Worm (Caenorhabditis elegans) whole organism, L1 larva: Measurements from ENCODE around the gene mfsd-12.

Experiments used
- C16A3.4 ChIP-seq: fragments of 150-350 bp; optimal IDR thresholded peaks from 2 replicates; lab custom pipeline; 2014; ENCODE audit warnings: missing biosample characterization, missing genetic modification characterization
- C34B4.2 ChIP-seq: sonication (generic microtip); optimal IDR thresholded peaks from 2 replicates; lab custom pipeline; 2017; ENCODE audit warnings: mild to moderate bottlenecking, missing genetic modification characterization, missing compliant biosample characterization
- aha-1 ChIP-seq: fragments of 150-350 bp; optimal IDR thresholded peaks from 2 replicates; lab custom pipeline; 2014; ENCODE audit warnings: missing biosample characterization, missing genetic modification characterization
- ceh-8 ChIP-seq: fragments of 200-800 bp; sonication (Bioruptor generic); optimal IDR thresholded peaks from 2 replicates; lab custom pipeline; 2018; ENCODE audit warnings: mild to moderate bottlenecking, missing genetic modification characterization, moderate library complexity, missing compliant biosample characterization
- ceh-82 ChIP-seq, 3 experiments: fragments of 150-350 bp in 1 of 3; sonication (generic microtip) in 2 of 3; optimal IDR thresholded peaks; 2 replicates each; lab custom pipeline; 2014 to 2017; ENCODE audit warnings: missing biosample characterization in 3 of 3, missing genetic modification characterization in 3 of 3
- dsc-1 ChIP-seq: sonication (generic microtip); optimal IDR thresholded peaks from 2 replicates; lab custom pipeline; 2016; ENCODE audit warnings: mild to moderate bottlenecking, missing genetic modification characterization, missing compliant biosample characterization
- efl-1 ChIP-seq, 4 experiments: fragments of 150-350 bp; optimal IDR thresholded peaks in 3 of 4; peaks in 1 of 4; 1 replicate in 1 of 4; 2 replicates in 3 of 4; lab custom pipeline; 2014; ENCODE audit warnings: missing biosample characterization in 2 of 4, missing genetic modification characterization in 2 of 4, missing genetic modification reagents in 2 of 4
- efl-3 ChIP-seq: fragments of 200-800 bp; sonication (Bioruptor generic); optimal IDR thresholded peaks from 2 replicates; lab custom pipeline; 2018; ENCODE audit warnings: mild to moderate bottlenecking, missing genetic modification characterization, missing compliant biosample characterization
- egl-13 ChIP-seq: sonication (generic microtip); optimal IDR thresholded peaks from 2 replicates; lab custom pipeline; 2016; ENCODE audit warnings: missing genotype, missing genetic modification reagents, missing genetic modification characterization, missing compliant biosample characterization
- egl-27 ChIP-seq, 2 experiments: fragments of 150-350 bp in 1 of 2; sonication (generic microtip); optimal IDR thresholded peaks; 3 replicates each; lab custom pipeline; 2017 to 2018; ENCODE audit warnings: missing biosample characterization in 2 of 2, missing genetic modification characterization in 2 of 2, missing genetic modification reagents in 2 of 2
- elt-2 ChIP-seq: sonication (generic microtip); optimal IDR thresholded peaks from 2 replicates; lab custom pipeline; 2016; ENCODE audit warnings: missing genetic modification characterization, mild to moderate bottlenecking, inconsistent platforms, missing compliant biosample characterization, missing genetic modification reagents
- fkh-4 ChIP-seq: sonication (generic microtip); optimal IDR thresholded peaks from 2 replicates; lab custom pipeline; 2016; ENCODE audit warnings: missing compliant biosample characterization, missing genetic modification characterization, borderline replicate concordance
- hlh-4 ChIP-seq: sonication (generic microtip); optimal IDR thresholded peaks from 2 replicates; lab custom pipeline; 2016; ENCODE audit warnings: mild to moderate bottlenecking, missing genetic modification characterization, missing compliant biosample characterization
- hpl-2 ChIP-seq: fragments of 150-350 bp; optimal IDR thresholded peaks from 2 replicates; lab custom pipeline; 2014; ENCODE audit warnings: missing biosample characterization, missing genetic modification reagents, missing genetic modification characterization
- irx-1 ChIP-seq: sonication (generic microtip); optimal IDR thresholded peaks from 2 replicates; lab custom pipeline; 2016; ENCODE audit warnings: missing genetic modification characterization, missing compliant biosample characterization
- isw-1 ChIP-seq: fragments of 200-800 bp; sonication (Bioruptor generic); IDR thresholded peaks from 2 replicates; pipeline ENCODE4 v1.3.6; 2022; ENCODE audit warnings: missing genetic modification characterization, missing compliant biosample characterization
- jun-1 ChIP-seq: fragments of 150-350 bp; optimal IDR thresholded peaks from 2 replicates; lab custom pipeline; 2014; ENCODE audit warnings: missing biosample characterization, missing genetic modification reagents, missing genetic modification characterization
- lin-35 ChIP-seq, 2 experiments: fragments of 150-350 bp; optimal IDR thresholded peaks; 2 replicates each; lab custom pipeline; 2014; ENCODE audit warnings: missing biosample characterization in 2 of 2, missing genetic modification characterization in 2 of 2, missing genetic modification reagents in 2 of 2
- lsy-2 ChIP-seq, 2 experiments: fragments of 150-350 bp; optimal IDR thresholded peaks; 2 replicates each; lab custom pipeline; 2014; ENCODE audit warnings: missing biosample characterization in 2 of 2, missing genetic modification characterization in 2 of 2
- mab-9 ChIP-seq: fragments of 200-800 bp; sonication (Bioruptor generic); IDR thresholded peaks from 2 replicates; pipeline ENCODE4 v1.3.6; 2022; ENCODE audit warnings: missing genetic modification reagents, missing genetic modification characterization, missing compliant biosample characterization
- mdl-1 ChIP-seq, 2 experiments: fragments of 150-350 bp; optimal IDR thresholded peaks; 2 replicates each; lab custom pipeline; 2014 to 2017; ENCODE audit warnings: missing biosample characterization in 2 of 2, missing genetic modification characterization in 2 of 2, inconsistent platforms in 1 of 2
- nhr-20 ChIP-seq: sonication (generic microtip); optimal IDR thresholded peaks from 2 replicates; lab custom pipeline; 2016; ENCODE audit warnings: mild to moderate bottlenecking, missing genetic modification characterization, missing compliant biosample characterization
- nhr-28 ChIP-seq: fragments of 150-350 bp; optimal IDR thresholded peaks from 2 replicates; lab custom pipeline; 2014; ENCODE audit warnings: missing biosample characterization, missing genetic modification characterization
- nhr-47 ChIP-seq: sonication (generic microtip); optimal IDR thresholded peaks from 2 replicates; lab custom pipeline; 2016; ENCODE audit warnings: mild to moderate bottlenecking, missing genetic modification characterization, moderate library complexity, missing compliant biosample characterization
- nhr-71 ChIP-seq: sonication (generic microtip); optimal IDR thresholded peaks from 2 replicates; lab custom pipeline; 2016; ENCODE audit warnings: mild to moderate bottlenecking, missing genetic modification characterization, moderate library complexity, missing compliant biosample characterization
- nhr-85 ChIP-seq: sonication (generic microtip); peaks from one replicate; lab custom pipeline; 2016; ENCODE audit warnings: missing genetic modification characterization, inconsistent platforms, missing compliant biosample characterization
- pag-3 ChIP-seq: sonication (generic microtip); optimal IDR thresholded peaks from 2 replicates; lab custom pipeline; 2017; ENCODE audit warnings: missing genetic modification characterization, mild to moderate bottlenecking, missing compliant biosample characterization, antibody characterized with exemption, borderline replicate concordance; ENCODE audit not compliant: insufficient read depth
- pax-3 ChIP-seq: fragments of 200-800 bp; sonication (Bioruptor generic); optimal IDR thresholded peaks from 2 replicates; lab custom pipeline; 2018; ENCODE audit warnings: mild to moderate bottlenecking, missing genetic modification characterization, moderate library complexity, missing compliant biosample characterization
- pqm-1 ChIP-seq: sonication (generic microtip); optimal IDR thresholded peaks from 3 replicates; lab custom pipeline; 2017; ENCODE audit warnings: missing biosample characterization, missing genetic modification characterization
- snu-23 ChIP-seq: sonication (generic microtip); optimal IDR thresholded peaks from 2 replicates; lab custom pipeline; 2016; ENCODE audit warnings: missing genetic modification characterization, missing compliant biosample characterization
- sox-4 ChIP-seq: sonication (generic microtip); optimal IDR thresholded peaks from 2 replicates; lab custom pipeline; 2016; ENCODE audit warnings: missing genetic modification characterization, missing compliant biosample characterization
- sptf-1 ChIP-seq: fragments of 150-350 bp; optimal IDR thresholded peaks from 2 replicates; lab custom pipeline; 2014; ENCODE audit warnings: missing biosample characterization, missing genetic modification characterization
- sup-37 ChIP-seq: fragments of 200-800 bp; sonication (Bioruptor generic); optimal IDR thresholded peaks from 2 replicates; lab custom pipeline; 2018; ENCODE audit warnings: mild to moderate bottlenecking, missing genetic modification characterization, missing compliant biosample characterization
- unc-62 ChIP-seq: fragments of 150-350 bp; optimal IDR thresholded peaks from 2 replicates; lab custom pipeline; 2014; ENCODE audit warnings: missing biosample characterization, missing genetic modification reagents, missing genetic modification characterization
- unc-98 ChIP-seq: fragments of 200-800 bp; sonication (Bioruptor generic); IDR thresholded peaks from 2 replicates; pipeline ENCODE4 v1.3.6; 2022; ENCODE audit warnings: missing genetic modification characterization, missing compliant biosample characterization
- xbp-1 ChIP-seq: sonication (generic microtip); optimal IDR thresholded peaks from 2 replicates; lab custom pipeline; 2016; ENCODE audit warnings: missing genetic modification characterization, missing compliant biosample characterization
- zag-1 ChIP-seq: fragments of 150-350 bp; optimal IDR thresholded peaks from 2 replicates; lab custom pipeline; 2014; ENCODE audit warnings: missing biosample characterization, missing genetic modification characterization
- ztf-11 ChIP-seq, 2 experiments: sonication (generic microtip); optimal IDR thresholded peaks; 2 replicates each; lab custom pipeline; 2016 to 2017; ENCODE audit warnings: missing genetic modification characterization in 2 of 2, missing biosample characterization in 1 of 2, missing compliant biosample characterization in 1 of 2

Gene mfsd-12

ce11 chrX:4649097-4649496, 18.8 kb upstream of the mfsd-12 start, which contains the start of gene ent-5:
TSS of gene ent-5 (minus strand) at chrX:4649197.
- TF ChIP-seq xbp-1 (no peak), nhr-47 (tag; lab: Kevin White, UChicago) (no peak), lin-35 (GFP tag; optimal IDR thresholded peaks at IDR 0.05; lab: Kevin White, UChicago) (no peak), sptf-1 (tag; lab: Kevin White, UChicago) (no peak)

- TF ChIP-seq efl-3 (no peak), nhr-85 (tag; lab: Kevin White, UChicago) (no peak), aha-1 (no peak)
Measured at ce11 chrX:4651428-4651827, 16.5 kb upstream of the mfsd-12 start.

- TF ChIP-seq dsc-1, result peak; percentile 93
- TF ChIP-seq ceh-82 (tag; optimal IDR thresholded peaks at IDR 0.05; lab: Kevin White, UChicago), result no peak
- TF ChIP-seq fkh-4 (tag; lab: Kevin White, UChicago), result peak; percentile 51
- no peak for TF ChIP-seq ztf-11 (tag; optimal IDR thresholded peaks at IDR 0.05; lab: Kevin White, UChicago)
Measured at ce11 chrX:4652950-4653349, 14.9 kb upstream of the mfsd-12 start.

- TF ChIP-seq mdl-1 (tag; optimal IDR thresholded peaks at IDR 0.05; lab: Kevin White, UChicago), result no peak
- no peak for TF ChIP-seq irx-1 (tag; lab: Kevin White, UChicago)
- TF ChIP-seq egl-13 (tag; lab: Kevin White, UChicago), result no peak
- TF ChIP-seq ceh-8 (GFP tag; lab: Kevin White, UChicago), result no peak
- TF ChIP-seq unc-62 (GFP tag; lab: Kevin White, UChicago), result no peak
- TF ChIP-seq mab-9 (GFP tag; lab: Robert Waterston, UW), result no peak
- TF ChIP-seq ztf-11 (tag; optimal IDR thresholded peaks at IDR 0.05; lab: Kevin White, UChicago), result no peak
- TF ChIP-seq pqm-1, result no peak
- TF ChIP-seq unc-98 (GFP tag; lab: Robert Waterston, UW), result no peak
- TF ChIP-seq jun-1 (tag; lab: Kevin White, UChicago), result no peak
- no peak for TF ChIP-seq hlh-4 (tag; lab: Kevin White, UChicago)
- no peak for TF ChIP-seq lin-35 (GFP tag; optimal IDR thresholded peaks at IDR 0.05; lab: Kevin White, UChicago)
- no peak for TF ChIP-seq zag-1 (tag; lab: Kevin White, UChicago)
Measured at ce11 chrX:4654057-4654456, 13.8 kb upstream of the mfsd-12 start, which contains the start of gene ceh-1. TSS of gene ceh-1 (minus strand) at chrX:4654157.

ce11 chrX:4657577-4657976, 10.3 kb upstream of the mfsd-12 start:
- TF ChIP-seq sox-4 (tag; lab: Kevin White, UChicago), result peak; percentile 19
- peak; percentile 83 for TF ChIP-seq dsc-1
- TF ChIP-seq pax-3, result peak; percentile 52
- no peak for TF ChIP-seq lsy-2 (tag; optimal IDR thresholded peaks at IDR 0.05; lab: Kevin White, UChicago)

ce11 chrX:4658303-4658702, 9.6 kb upstream of the mfsd-12 start:
- TF ChIP-seq nhr-28 (tag; lab: Kevin White, UChicago) (no peak), efl-1 (optimal IDR thresholded peaks at IDR 0.05; lab: Kevin White, UChicago) (no peak), efl-1 (GFP tag; optimal IDR thresholded peaks at IDR 0.05 in 1 of 2; lab: Kevin White, UChicago) (peak in 1 of 2 experiments; percentile 92)

- no peak for TF ChIP-seq nhr-20 (tag; lab: Kevin White, UChicago)
- no peak for TF ChIP-seq egl-27 (tag; optimal IDR thresholded peaks at IDR 0.05; lab: Kevin White, UChicago)
- TF ChIP-seq pax-3, result no peak
- TF ChIP-seq isw-1 (GFP tag; lab: Robert Waterston, UW), result no peak
- TF ChIP-seq C16A3.4, result no peak
- TF ChIP-seq snu-23, result no peak
- no peak for TF ChIP-seq elt-2 (tag; lab: Kevin White, UChicago)
- TF ChIP-seq pag-3 (tag; lab: Kevin White, UChicago), result no peak
- TF ChIP-seq sup-37, result no peak
- TF ChIP-seq ceh-82 (tag; optimal IDR thresholded peaks at IDR 0.05; lab: Kevin White, UChicago), result no peak
- TF ChIP-seq sox-4 (tag; lab: Kevin White, UChicago), result no peak
- no peak for TF ChIP-seq C34B4.2 (tag; lab: Kevin White, UChicago)
- TF ChIP-seq ztf-11 (tag; optimal IDR thresholded peaks at IDR 0.05; lab: Kevin White, UChicago), result no peak
- no peak for TF ChIP-seq mdl-1 (tag; optimal IDR thresholded peaks at IDR 0.05; lab: Kevin White, UChicago)
- TF ChIP-seq hpl-2 (GFP tag; lab: Kevin White, UChicago), result no peak
- TF ChIP-seq efl-1 (optimal IDR thresholded peaks at IDR 0.05; lab: Kevin White, UChicago), result no peak
- TF ChIP-seq efl-1 (GFP tag; optimal IDR thresholded peaks at IDR 0.05 in 1 of 2; lab: Kevin White, UChicago), result no peak
- TF ChIP-seq lsy-2 (tag; optimal IDR thresholded peaks at IDR 0.05; lab: Kevin White, UChicago), result no peak
- no peak for TF ChIP-seq nhr-71 (tag; lab: Kevin White, UChicago)
Measured at ce11 chrX:4658706-4659105, 9.2 kb upstream of the mfsd-12 start.
